Fruit fly (Drosophila melanogaster): Measurements from ENCODE around the gene Lip4.
A peak's percentile ranks its signal among the peaks of the same experiment; 100 is the strongest.

The Lip4 gene

DNA sequence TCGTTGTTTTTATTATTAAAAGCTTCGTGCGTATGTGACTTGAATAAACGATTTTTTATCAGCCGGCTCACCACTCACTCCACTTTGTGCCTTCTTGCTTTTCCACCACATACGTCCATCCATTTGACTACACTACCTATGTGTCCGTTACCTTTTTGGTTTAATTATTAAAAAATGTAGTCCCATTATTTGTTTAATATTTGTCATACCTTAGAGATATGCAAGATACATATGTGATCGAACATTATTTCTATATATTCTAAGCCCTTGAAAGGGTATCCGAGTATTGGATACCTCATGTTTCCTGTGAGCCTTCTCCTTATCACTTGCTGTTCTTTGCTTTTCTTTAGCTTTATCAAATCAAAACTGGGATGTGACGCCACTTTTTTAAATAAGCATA, 8.1 kb upstream of the Lip4 start (continued):
- TF ChIP-seq CG8765 (GFP tag; IDR thresholded peaks at IDR 0.05) (no peak), CG4282 (GFP tag; optimal IDR thresholded peaks at IDR 0.05) (no peak), Mad (GFP tag; optimal IDR thresholded peaks at IDR 0.05) (no peak), CG1233 (GFP tag; optimal IDR thresholded peaks at IDR 0.05) (peak; percentile 49), CG9727 (GFP tag; optimal IDR thresholded peaks at IDR 0.05) (peak; percentile 43), sens (GFP tag) (peak; percentile 80), Drgx (GFP tag; IDR thresholded peaks at IDR 0.05) (peak; percentile 75; the same call in 1 of the 2 replicates), Dref (GFP tag; IDR thresholded peaks at IDR 0.05) (no peak), CG3407 (GFP tag; optimal IDR thresholded peaks at IDR 0.05) (peak; percentile 19), grau (tag; optimal IDR thresholded peaks at IDR 0.05) (peak; percentile 71), B-H2 (GFP tag; optimal IDR thresholded peaks at IDR 0.05) (no peak), run (tag; optimal IDR thresholded peaks at IDR 0.05) (no peak), ro (GFP tag; IDR thresholded peaks at IDR 0.05) (peak; percentile 42), disco-r (GFP tag; optimal IDR thresholded peaks at IDR 0.05) (peak; percentile 10), CG12236 (GFP tag; optimal IDR thresholded peaks at IDR 0.05) (no peak), CG2129 (GFP tag; IDR thresholded peaks at IDR 0.05; ENCODE audit: partially characterized antibody) (no peak), mam (GFP tag; optimal IDR thresholded peaks at IDR 0.05) (peak; percentile 60), CG4854 (GFP tag; optimal IDR thresholded peaks at IDR 0.05) (peak; percentile 30), stwl (tag; optimal IDR thresholded peaks at IDR 0.05) (no peak), Poxn (GFP tag; IDR thresholded peaks at IDR 0.05) (0 out of 2 replicates have a peak, but pooled peaks have one; percentile 8), ham (GFP tag; IDR thresholded peaks at IDR 0.05) (no peak), scrt (GFP tag; optimal IDR thresholded peaks at IDR 0.05) (peak; percentile 56), NK7.1 (GFP tag; optimal IDR thresholded peaks at IDR 0.05) (no peak), Side (GFP tag; optimal IDR thresholded peaks at IDR 0.05) (peak; percentile 19), ci (GFP tag; IDR thresholded peaks at IDR 0.05) (peak; percentile 79), CG7372 (GFP tag; IDR thresholded peaks at IDR 0.05) (peak; percentile 64; the same call in 1 of the 2 replicates), esg (GFP tag; conservative IDR thresholded peaks at IDR 0.05) (peak; percentile 71), CG1024 (GFP tag; IDR thresholded peaks at IDR 0.05) (no peak), CG11723 (GFP tag; optimal IDR thresholded peaks at IDR 0.05) (no peak), seq (GFP tag; IDR thresholded peaks at IDR 0.05) (no peak), pnt (GFP tag; optimal IDR thresholded peaks at IDR 0.05) (peak; percentile 34), CG7987 (GFP tag; optimal IDR thresholded peaks at IDR 0.05) (no peak), Bdp1 (GFP tag; optimal IDR thresholded peaks at IDR 0.05) (no peak), Dfd (GFP tag; optimal IDR thresholded peaks at IDR 0.05) (no peak), psq (GFP tag; optimal IDR thresholded peaks at IDR 0.05) (no peak), CG13894 (tag; optimal IDR thresholded peaks at IDR 0.05) (peak; percentile 67), peb (GFP tag; IDR thresholded peaks at IDR 0.05) (no peak), CG9215 (GFP tag; IDR thresholded peaks at IDR 0.05) (peak; percentile 27; the same call in 1 of the 2 replicates), CG10979 (tag; optimal IDR thresholded peaks at IDR 0.05) (peak; percentile 43), ab (GFP tag; optimal IDR thresholded peaks at IDR 0.05) (no peak), CG17612 (GFP tag; IDR thresholded peaks at IDR 0.05) (0 out of 2 replicates have a peak, but pooled peaks have one; percentile 18), schlank (tag; optimal IDR thresholded peaks at IDR 0.05) (peak; percentile 41), Gsc (GFP tag; IDR thresholded peaks at IDR 0.05) (no peak), dpn (GFP tag; optimal IDR thresholded peaks at IDR 0.05) (peak; percentile 35 to 58), CG32772 (GFP tag; IDR thresholded peaks at IDR 0.05) (peak; percentile 53; the same call in 1 of the 2 replicates), Med (GFP tag) (peak; percentile 88), CG2116 (GFP tag; optimal IDR thresholded peaks at IDR 0.05) (peak; percentile 3), ase (GFP tag; IDR thresholded peaks at IDR 0.05) (peak; percentile 49; the same call in 2 of the 3 replicates), fd3F (GFP tag; optimal IDR thresholded peaks at IDR 0.05) (peak; percentile 26), CG6765 (GFP tag; optimal IDR thresholded peaks at IDR 0.05) (peak; percentile 43), CG6654 (GFP tag; optimal IDR thresholded peaks at IDR 0.05) (no peak), CG4617 (GFP tag; optimal IDR thresholded peaks at IDR 0.05; ENCODE audit: borderline replicate concordance) (no peak)
